Fruit fly (Drosophila melanogaster) Kc167 (cell line): ENCODE measurements around the gene Mnn1.

Experiments
- Myc ChIP-seq: fragments of >200 bp; optimal IDR thresholded peaks from 2 replicates; lab custom pipeline; 2017; ENCODE audit warnings: missing external identifiers
- Sin3A ChIP-seq: fragments of >200 bp; optimal IDR thresholded peaks from 2 replicates; lab custom pipeline; 2018; ENCODE audit warnings: missing external identifiers
- h ChIP-seq: fragments of >200 bp; optimal IDR thresholded peaks from 3 replicates; lab custom pipeline; 2018; ENCODE audit warnings: missing external identifiers
- insv ChIP-seq: fragments of >200 bp; optimal IDR thresholded peaks from 3 replicates; lab custom pipeline; 2018; ENCODE audit warnings: missing external identifiers
- psq ChIP-seq: fragments of >200 bp; optimal IDR thresholded peaks from 2 replicates; lab custom pipeline; 2017; ENCODE audit warnings: missing external identifiers
- ttk ChIP-seq: sonication (Bioruptor generic); optimal IDR thresholded peaks from 2 replicates; lab custom pipeline; 2017; ENCODE audit warnings: missing external identifiers

- TF ChIP-seq psq (lab: Kevin White, UChicago) (no peak), h (no peak), Sin3A (no peak), insv (lab: Kevin White, UChicago) (no peak), ttk (lab: Kevin White, UChicago) (no peak), Myc (lab: Kevin White, UChicago) (no peak)
These were observed 44.7 kb downstream of the Mnn1 start for dm6 chr2L:7100830-7101229.
